Worm (Caenorhabditis elegans) whole organism, L4 larva: ENCODE measurements around the gene oac-8.

Experiments
- R02D3.7 ChIP-seq: fragments of 150-350 bp; sonication (generic microtip); optimal IDR thresholded peaks from 3 replicates; lab custom pipeline; 2014; ENCODE audit warnings: missing biosample characterization, missing genetic modification characterization
- ceh-44 ChIP-seq: fragments of 200-800 bp; sonication (Bioruptor generic); IDR thresholded peaks from 2 replicates; pipeline ENCODE4 v1.3.6; 2022; ENCODE audit warnings: missing genetic modification reagents, missing genetic modification characterization, missing compliant biosample characterization
- ceh-82 ChIP-seq: sonication (generic microtip); optimal IDR thresholded peaks from 2 replicates; lab custom pipeline; 2017; ENCODE audit warnings: missing biosample characterization, missing genetic modification characterization
- ces-1 ChIP-seq: fragments of 150-350 bp; sonication (generic microtip); optimal IDR thresholded peaks from 4 replicates; lab custom pipeline; 2014; ENCODE audit warnings: missing biosample characterization, missing genetic modification reagents, missing genetic modification characterization
- gei-8 ChIP-seq: fragments of 200-800 bp; sonication (Bioruptor generic); optimal IDR thresholded peaks from 2 replicates; lab custom pipeline; 2018; ENCODE audit warnings: mild to moderate bottlenecking, missing genetic modification characterization, missing compliant biosample characterization
- lsy-2 ChIP-seq, 2 experiments: fragments of 150-350 bp in 1 of 2; sonication (generic microtip) in 1 of 2; optimal IDR thresholded peaks; 2 replicates each; lab custom pipeline; 2014 to 2017; ENCODE audit warnings: missing biosample characterization in 2 of 2, missing genetic modification characterization in 2 of 2
- nhr-28 ChIP-seq: fragments of 150-350 bp; optimal IDR thresholded peaks from 2 replicates; lab custom pipeline; 2014; ENCODE audit warnings: missing biosample characterization, missing genetic modification characterization
- nhr-6 ChIP-seq: fragments of 150-350 bp; optimal IDR thresholded peaks from 2 replicates; lab custom pipeline; 2014; ENCODE audit warnings: missing biosample characterization, missing genetic modification characterization
- nhr-76 ChIP-seq: fragments of 150-350 bp; optimal IDR thresholded peaks from 2 replicates; lab custom pipeline; 2014; ENCODE audit warnings: missing biosample characterization, missing genetic modification characterization
- snpc-4 ChIP-seq: fragments of 150-350 bp; optimal IDR thresholded peaks from 2 replicates; lab custom pipeline; 2014; ENCODE audit warnings: missing biosample characterization, missing genetic modification characterization
- unc-39 ChIP-seq: sonication (generic microtip); optimal IDR thresholded peaks from 2 replicates; lab custom pipeline; 2017; ENCODE audit warnings: missing biosample characterization, missing genetic modification characterization

ce11 chrIV:10576050-10576449 is 8.3 kb upstream of the oac-8 start, which contains the start of gene efn-2:
- TF ChIP-seq nhr-76 (tag; lab: Kevin White, UChicago) (no peak), snpc-4 (tag; lab: Kevin White, UChicago) (no peak), ceh-44 (GFP tag; lab: Robert Waterston, UW) (no peak), unc-39 (tag; lab: Kevin White, UChicago) (no peak), R02D3.7 (tag; lab: Kevin White, UChicago) (no peak), gei-8 (no peak), lsy-2 (tag; optimal IDR thresholded peaks at IDR 0.05; lab: Kevin White, UChicago) (no peak), nhr-6 (tag; lab: Kevin White, UChicago) (no peak), ces-1 (GFP tag; lab: Kevin White, UChicago) (no peak), nhr-28 (no peak), ceh-82 (tag; lab: Kevin White, UChicago) (no peak)
